Worm (Caenorhabditis elegans) whole organism, L4 larva: Measurements from ENCODE around the gene mtl-1.

ENCODE experiments used
- F26F4.8 ChIP-seq: fragments of 200-800 bp; sonication (Bioruptor generic); conservative IDR thresholded peaks from 2 replicates; pipeline ENCODE4 v1.3.6; 2022; ENCODE audit warnings: missing genetic modification characterization, missing compliant biosample characterization
- R02D3.7 ChIP-seq: fragments of 150-350 bp; sonication (generic microtip); optimal IDR thresholded peaks from 3 replicates; lab custom pipeline; 2014; ENCODE audit warnings: missing biosample characterization, missing genetic modification characterization
- Y48G9A.11 ChIP-seq: fragments of 200-800 bp; sonication (Bioruptor generic); IDR thresholded peaks from 2 replicates; pipeline ENCODE4 v1.3.6; 2022; ENCODE audit warnings: missing genetic modification reagents, missing genetic modification characterization, missing compliant biosample characterization
- aha-1 ChIP-seq: fragments of 150-350 bp; peaks from one replicate; lab custom pipeline; 2014; ENCODE audit warnings: missing biosample characterization, missing genetic modification characterization
- dmd-8 ChIP-seq: fragments of 200-800 bp; sonication (Bioruptor generic); IDR thresholded peaks from 2 replicates; pipeline ENCODE4 v1.3.6; 2022; ENCODE audit warnings: missing genetic modification characterization, missing compliant biosample characterization
- hlh-30 ChIP-seq: sonication (generic microtip); optimal IDR thresholded peaks from 2 replicates; lab custom pipeline; 2017; ENCODE audit warnings: antibody characterized with exemption, mild to moderate bottlenecking, missing genetic modification characterization, missing compliant biosample characterization; ENCODE audit not compliant: insufficient read depth
- lin-13 ChIP-seq: fragments of 150-350 bp; optimal IDR thresholded peaks from 2 replicates; lab custom pipeline; 2014; ENCODE audit warnings: missing biosample characterization, missing genetic modification reagents, missing genetic modification characterization
- lin-15B ChIP-seq: fragments of 150-350 bp; sonication (generic microtip); optimal IDR thresholded peaks from 3 replicates; lab custom pipeline; 2014; ENCODE audit warnings: missing biosample characterization, missing genetic modification characterization
- madf-5 ChIP-seq, 2 experiments: fragments of 200-800 bp; sonication (Bioruptor generic); IDR thresholded peaks; 2 replicates each; pipeline ENCODE4 v1.3.6; 2022; ENCODE audit warnings: missing compliant biosample characterization in 2 of 2, missing genetic modification characterization in 2 of 2
- mdl-1 ChIP-seq, 2 experiments: fragments of 150-350 bp in 1 of 2; sonication (generic microtip) in 1 of 2; optimal IDR thresholded peaks; 2 replicates each; lab custom pipeline; 2014 to 2017; ENCODE audit warnings: missing biosample characterization in 2 of 2, missing genetic modification characterization in 2 of 2
- mdt-29 ChIP-seq: fragments of 200-800 bp; sonication (Bioruptor generic); IDR thresholded peaks from 2 replicates; pipeline ENCODE4 v1.3.6; 2022; ENCODE audit warnings: missing genetic modification reagents, missing genetic modification characterization, missing compliant biosample characterization
- nhr-28 ChIP-seq: fragments of 150-350 bp; optimal IDR thresholded peaks from 2 replicates; lab custom pipeline; 2014; ENCODE audit warnings: missing biosample characterization, missing genetic modification characterization
- nhr-48 ChIP-seq: sonication (generic microtip); optimal IDR thresholded peaks from 2 replicates; lab custom pipeline; 2016; ENCODE audit warnings: mild to moderate bottlenecking, missing genetic modification characterization, missing compliant biosample characterization
- nhr-6 ChIP-seq: fragments of 150-350 bp; optimal IDR thresholded peaks from 2 replicates; lab custom pipeline; 2014; ENCODE audit warnings: missing biosample characterization, missing genetic modification characterization
- php-3 ChIP-seq: fragments of 200-800 bp; sonication (Bioruptor generic); IDR thresholded peaks from 2 replicates; pipeline ENCODE4 v1.3.6; 2022; ENCODE audit warnings: missing genetic modification reagents, missing genetic modification characterization, missing compliant biosample characterization
- rbr-2 ChIP-seq: sonication (generic microtip); optimal IDR thresholded peaks from 2 replicates; lab custom pipeline; 2016; ENCODE audit warnings: missing genotype, missing genetic modification characterization, missing compliant biosample characterization
- set-16 ChIP-seq: fragments of 200-800 bp; sonication (Bioruptor generic); IDR thresholded peaks from 2 replicates; pipeline ENCODE4 v1.3.6; 2022; ENCODE audit warnings: missing genetic modification reagents, missing genetic modification characterization, missing compliant biosample characterization
- spr-1 ChIP-seq: sonication (generic microtip); optimal IDR thresholded peaks from 2 replicates; lab custom pipeline; 2016; ENCODE audit warnings: mild to moderate bottlenecking, missing genetic modification characterization, missing compliant biosample characterization
- unc-130 ChIP-seq: sonication (generic microtip); optimal IDR thresholded peaks from 2 replicates; lab custom pipeline; 2016; ENCODE audit warnings: missing genetic modification reagents, missing genetic modification characterization, missing compliant biosample characterization
- unc-39 ChIP-seq: sonication (generic microtip); optimal IDR thresholded peaks from 2 replicates; lab custom pipeline; 2017; ENCODE audit warnings: missing biosample characterization, missing genetic modification characterization
- unc-62 ChIP-seq, 3 experiments: fragments of 150-350 bp in 1 of 3; sonication (generic microtip); optimal IDR thresholded peaks in 2 of 3; peaks in 1 of 3; 1 replicate in 1 of 3; 2 replicates in 2 of 3; lab custom pipeline; 2014 to 2017; ENCODE audit warnings: missing biosample characterization in 3 of 3, missing genetic modification characterization in 3 of 3, missing genetic modification reagents in 3 of 3, missing genotype in 1 of 3
- zip-11 ChIP-seq: fragments of 200-800 bp; sonication (Bioruptor generic); IDR thresholded peaks from 2 replicates; pipeline ENCODE4 v1.3.6; 2022; ENCODE audit warnings: missing genetic modification characterization, missing compliant biosample characterization
- ztf-11 ChIP-seq: fragments of 150-350 bp; optimal IDR thresholded peaks from 2 replicates; lab custom pipeline; 2014; ENCODE audit warnings: missing biosample characterization, missing genetic modification characterization

mtl-1 gene

DNA sequence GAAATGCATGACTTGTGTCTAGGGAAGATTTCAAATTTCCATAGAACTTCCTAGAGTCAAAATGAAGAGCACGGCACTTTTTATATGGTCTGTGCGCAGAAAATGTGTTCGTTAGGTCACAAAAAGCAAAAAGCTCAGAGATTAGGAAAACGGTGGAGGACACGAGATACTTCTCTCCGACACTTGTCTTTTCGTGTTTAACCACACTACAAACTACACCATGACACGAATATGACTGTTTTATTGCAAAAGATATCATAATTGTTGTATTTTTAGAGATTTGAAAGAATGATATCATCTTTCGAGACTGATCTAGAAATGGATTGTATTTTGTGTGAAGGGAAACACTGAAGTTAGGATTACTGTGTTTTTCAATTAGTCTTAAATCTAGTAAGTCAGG is 7.4 kb upstream of the mtl-1 start:
- TF ChIP-seq nhr-28 (tag; lab: Kevin White, UChicago) (peak; percentile 99), unc-39 (tag; lab: Kevin White, UChicago) (no peak)
- TF ChIP-seq, all 104 proteins: peak for 1

- peak; percentile 27 for TF ChIP-seq hlh-30 (tag; lab: Kevin White, UChicago)
- TF ChIP-seq unc-130 (GFP tag; lab: Kevin White, UChicago) = no peak
Observed at ce11 chrV:6697552-6697951, 5.9 kb upstream of the mtl-1 start, which contains the start of gene W02F12.2. TSS of gene W02F12.2 (minus strand) at chrV:6697652.

DNA sequence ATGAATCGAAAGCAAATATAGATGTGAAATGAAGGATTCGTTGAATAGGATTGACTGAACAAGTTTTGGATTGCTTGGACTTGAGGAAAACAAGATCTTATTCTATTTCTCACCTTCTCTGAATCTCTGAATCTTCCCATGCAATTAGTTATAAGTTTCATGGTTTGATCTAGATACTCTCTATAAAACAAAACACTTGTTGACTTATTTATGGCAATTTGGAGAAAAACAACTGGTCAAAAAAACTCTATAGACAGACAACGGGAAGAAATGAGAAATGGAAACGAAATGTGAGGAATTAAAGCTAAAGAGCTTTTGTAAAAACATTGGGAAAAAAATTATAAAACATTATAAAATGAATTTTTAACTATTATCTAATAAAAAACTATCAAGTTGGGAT is 3.0 kb upstream of the mtl-1 start, which contains the start of gene W02F12.8:
Gene W02F12.8, minus strand, starts transcription at position 101 of the 400 bp plus-strand sequence.
- TF ChIP-seq spr-1 (tag; lab: Kevin White, UChicago) = no peak
- TF ChIP-seq nhr-28 (tag; lab: Kevin White, UChicago) = peak; percentile 3

DNA sequence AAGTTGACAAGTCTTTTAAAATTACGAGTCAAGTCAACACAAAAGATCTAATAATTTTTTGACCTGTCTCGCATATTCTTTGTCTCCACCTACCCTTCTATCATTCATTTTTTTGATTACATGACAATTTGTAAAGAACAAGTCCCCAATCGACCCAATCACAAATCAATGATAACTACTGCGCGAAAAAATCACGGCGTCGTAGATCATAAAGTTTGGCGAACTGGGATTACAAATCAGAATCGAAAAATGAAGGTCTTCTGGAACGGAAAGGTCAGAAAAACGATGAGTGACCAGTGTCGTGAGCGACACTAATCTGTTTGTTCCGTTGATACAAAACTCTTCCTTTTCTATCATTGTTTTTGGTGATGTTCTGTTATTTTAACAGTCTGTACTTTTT is 1.6 kb downstream of the mtl-1 start:
- TF ChIP-seq madf-5 (GFP tag; IDR thresholded peaks at IDR 0.05; lab: Robert Waterston, UW) (no peak), nhr-6 (no peak), nhr-48 (tag; lab: Kevin White, UChicago) (no peak), hlh-30 (tag; lab: Kevin White, UChicago) (no peak), ztf-11 (no peak), mdl-1 (tag; optimal IDR thresholded peaks at IDR 0.05; lab: Kevin White, UChicago) (peak in 1 of 2 experiments; percentile 1), nhr-28 (tag; lab: Kevin White, UChicago) (peak; percentile 16), unc-62 (GFP tag; optimal IDR thresholded peaks at IDR 0.05 in 1 of 2; lab: Kevin White, UChicago) (peak in 1 of 2 experiments; percentile 22), unc-62 (tag; optimal IDR thresholded peaks at IDR 0.05; lab: Kevin White, UChicago) (no peak), dmd-8 (GFP tag; lab: Robert Waterston, UW) (no peak)

DNA sequence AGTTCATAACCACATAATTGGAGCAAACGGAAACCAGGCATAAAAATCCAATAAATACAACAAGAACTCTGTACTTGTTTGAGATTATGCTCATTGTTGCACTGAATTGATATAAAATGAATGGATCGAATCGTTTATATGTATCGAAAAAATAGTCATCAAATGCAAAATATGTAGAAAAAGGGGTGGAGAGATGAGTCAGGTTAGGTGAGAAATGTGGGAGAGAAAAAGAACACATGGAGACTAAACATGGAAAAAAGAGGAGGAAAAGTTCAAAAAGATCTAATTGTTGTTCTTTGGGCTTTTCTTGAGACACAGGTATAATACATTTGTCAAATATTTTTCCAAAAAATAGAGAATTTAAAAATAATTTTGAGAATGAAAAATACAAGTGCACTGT is 3.3 kb downstream of the mtl-1 start, which contains the start of gene K11G9.5:
Gene K11G9.5, minus strand, starts transcription at position 101 of the 400 bp plus-strand sequence.
- no peak for TF ChIP-seq madf-5 (GFP tag; IDR thresholded peaks at IDR 0.05; lab: Robert Waterston, UW)
- TF ChIP-seq F26F4.8 (GFP tag; lab: Robert Waterston, UW) = no peak
- no peak for TF ChIP-seq mdt-29 (GFP tag; lab: Robert Waterston, UW)

ce11 chrV:6685963-6686362 is 5.7 kb downstream of the mtl-1 start:
- TF ChIP-seq unc-62 (GFP tag; optimal IDR thresholded peaks at IDR 0.05 in 1 of 2; lab: Kevin White, UChicago) (peak in 1 of 2 experiments; percentile 92), unc-62 (tag; optimal IDR thresholded peaks at IDR 0.05; lab: Kevin White, UChicago) (no peak), aha-1 (no peak)

ce11 chrV:6685499-6685898 is 6.2 kb downstream of the mtl-1 start:
- TF ChIP-seq unc-62 (GFP tag; optimal IDR thresholded peaks at IDR 0.05 in 1 of 2; lab: Kevin White, UChicago) (peak in 1 of 2 experiments; percentile 42), unc-62 (tag; optimal IDR thresholded peaks at IDR 0.05; lab: Kevin White, UChicago) (no peak), zip-11 (no peak), lin-15B (tag; lab: Kevin White, UChicago) (no peak)

- TF ChIP-seq aha-1 (peak; percentile 35), set-16 (GFP tag; lab: Robert Waterston, UW) (no peak)
Observed at ce11 chrV:6684541-6684940, 7.1 kb downstream of the mtl-1 start.

- no peak for TF ChIP-seq php-3
- peak in 1 of 2 experiments; percentile 95 for TF ChIP-seq unc-62 (GFP tag; optimal IDR thresholded peaks at IDR 0.05 in 1 of 2; lab: Kevin White, UChicago)
- no peak for TF ChIP-seq unc-62 (tag; optimal IDR thresholded peaks at IDR 0.05; lab: Kevin White, UChicago)
Observed at ce11 chrV:6683740-6684139, 7.9 kb downstream of the mtl-1 start.

DNA sequence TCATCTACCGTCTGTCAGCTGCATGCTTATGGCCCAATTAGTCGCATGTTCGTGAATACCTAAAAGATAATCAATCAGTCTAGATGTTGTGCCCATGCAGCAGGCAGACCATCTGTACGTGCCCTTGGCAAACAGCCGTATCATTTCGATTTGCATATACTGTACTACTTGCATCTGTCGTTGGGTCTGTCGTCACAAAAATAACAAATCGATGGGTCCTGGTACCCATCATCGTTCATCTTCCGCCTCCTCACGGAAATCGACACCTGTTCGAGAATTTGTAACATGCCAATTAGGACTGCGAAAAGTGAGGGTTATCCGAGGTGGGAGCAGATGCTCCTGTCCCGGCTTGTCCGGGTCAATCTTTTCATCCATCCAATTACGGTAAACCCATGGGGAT is 8.4 kb downstream of the mtl-1 start:
- TF ChIP-seq R02D3.7 (tag; lab: Kevin White, UChicago) (no peak), unc-39 (tag; lab: Kevin White, UChicago) (no peak), Y48G9A.11 (GFP tag; lab: Robert Waterston, UW) (no peak), rbr-2 (tag; lab: Kevin White, UChicago) (no peak), aha-1 (peak; percentile 49), nhr-48 (tag; lab: Kevin White, UChicago) (no peak), lin-13 (GFP tag; lab: Kevin White, UChicago) (no peak)
